Fruit fly (Drosophila melanogaster) whole organism, adult: ENCODE data around the gene CG31274.
A peak's percentile ranks its signal among the peaks of the same experiment; 100 is the strongest.

Source experiments
- CG11617 ChIP-seq: fragments of 200-800 bp; sonication (Bioruptor generic); optimal IDR thresholded peaks from 2 replicates; lab custom pipeline; 2017; ENCODE audit warnings: mild to moderate bottlenecking, missing biosample characterization, missing genetic modification reagents, missing genetic modification characterization
- CG14711 ChIP-seq: fragments of 200-800 bp; sonication (Bioruptor generic); optimal IDR thresholded peaks from 2 replicates; lab custom pipeline; 2018; ENCODE audit warnings: missing biosample characterization, mild to moderate bottlenecking, missing genetic modification characterization, moderate library complexity
- CG7101 ChIP-seq: fragments of 200-800 bp; sonication (Bioruptor generic); optimal IDR thresholded peaks from 2 replicates; lab custom pipeline; 2018; ENCODE audit warnings: missing biosample characterization, mild to moderate bottlenecking, missing genetic modification characterization, moderate library complexity
- cic ChIP-seq: fragments of 200-800 bp; sonication (Bioruptor generic); optimal IDR thresholded peaks from 2 replicates; lab custom pipeline; 2017; ENCODE audit warnings: missing biosample characterization, mild to moderate bottlenecking, missing genetic modification characterization, moderate library complexity
- cnc ChIP-seq, 2 experiments: fragments of >200 bp; optimal IDR thresholded peaks; 2 replicates each; lab custom pipeline; 2017
- kay ChIP-seq: fragments of 200-800 bp; sonication (Bioruptor generic); peaks from one replicate; lab custom pipeline; 2016; ENCODE audit warnings: missing biosample characterization, missing genetic modification characterization, borderline replicate concordance
- pad ChIP-seq: fragments of 200-800 bp; sonication (Bioruptor generic); optimal IDR thresholded peaks from 3 replicates; lab custom pipeline; 2017; ENCODE audit warnings: missing biosample characterization, missing genetic modification characterization, mild to moderate bottlenecking, moderate library complexity, missing genetic modification reagents

- TF ChIP-seq cic (GFP tag; lab: Kevin White, UChicago) (no peak), CG11617 (GFP tag; lab: Kevin White, UChicago) (no peak), CG7101 (tag; lab: Kevin White, UChicago) (peak; percentile 52), pad (GFP tag; lab: Kevin White, UChicago) (peak; percentile 4), cnc (optimal IDR thresholded peaks at IDR 0.05; lab: Kevin White, UChicago) (no peak), kay (GFP tag; lab: Kevin White, UChicago) (no peak), CG14711 (peak; percentile 37)
Observed at dm6 chr3R:16991781-16992180, 1.0 kb upstream of the CG31274 start, which contains the start of gene EMC2B.
